Fruit fly (Drosophila melanogaster): ENCODE results near the gene Fnta.

Gene Fnta

DNA sequence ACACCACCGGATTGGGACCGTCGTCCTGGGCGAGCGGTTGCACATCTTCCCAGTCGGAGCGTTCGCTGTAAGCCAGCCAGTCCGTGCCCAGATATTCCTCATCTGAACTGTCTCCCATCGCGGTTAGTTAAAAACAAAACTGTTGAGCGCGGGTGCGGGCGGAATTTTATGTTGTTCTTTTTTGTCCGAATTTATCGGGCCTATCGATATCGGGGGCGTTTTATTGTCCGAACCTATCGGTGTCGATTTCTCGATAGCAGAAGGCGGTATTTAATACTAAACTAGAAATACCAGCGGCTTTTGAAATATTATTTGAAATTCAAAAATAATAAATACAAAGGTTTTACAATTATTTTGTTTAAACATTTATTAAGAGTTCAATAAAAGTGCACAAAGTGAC lies at the start of gene Fnta:
Fnta (minus strand) TSS at position 204 of the 400 bp plus-strand sequence.
- TF ChIP-seq CG17801 (GFP tag; optimal IDR thresholded peaks at IDR 0.05; ENCODE audit: partially characterized antibody), result peak; percentile 28

DNA sequence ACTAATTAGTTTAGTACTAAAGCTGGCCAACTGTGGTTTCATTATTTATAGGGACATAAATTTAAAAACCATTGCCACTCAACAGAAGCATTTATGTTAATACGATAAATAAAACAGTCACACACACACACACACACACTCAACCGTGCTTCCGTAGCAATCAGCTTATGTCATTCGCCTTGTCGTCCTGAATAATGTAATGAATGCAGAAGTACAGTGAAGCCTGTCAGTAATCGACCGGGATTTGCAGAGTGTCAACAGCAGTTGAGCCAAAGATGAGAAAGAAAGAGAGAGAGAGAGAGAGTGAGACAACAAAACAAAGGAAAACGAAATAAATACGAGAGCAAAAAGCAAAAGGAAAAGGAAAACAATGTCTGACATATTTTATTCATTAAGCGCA lies 37.9 kb upstream of the Fnta start:
- no peak for TF ChIP-seq CG17801 (GFP tag; optimal IDR thresholded peaks at IDR 0.05; ENCODE audit: partially characterized antibody)

DNA sequence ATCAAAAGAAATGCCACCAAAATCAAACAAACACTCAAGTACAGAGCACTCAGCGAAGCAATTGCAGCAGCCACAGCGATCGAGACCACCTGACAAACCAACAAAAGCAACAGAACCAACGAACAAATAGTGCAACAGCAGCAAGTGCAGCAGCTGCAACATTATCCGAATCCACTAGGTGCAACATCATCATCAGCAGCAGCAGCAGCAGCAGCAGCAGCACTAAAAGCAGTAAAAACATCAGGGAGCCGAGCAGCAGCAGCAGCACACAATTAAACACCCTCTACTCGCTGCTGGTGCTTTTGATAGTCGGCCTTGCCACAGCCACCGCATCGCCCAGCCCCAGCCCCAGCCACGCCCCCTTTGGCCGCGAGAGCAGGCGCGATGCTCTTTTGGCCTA lies 34.9 kb upstream of the Fnta start:
- no peak for TF ChIP-seq CG17801 (GFP tag; optimal IDR thresholded peaks at IDR 0.05; ENCODE audit: partially characterized antibody)

DNA sequence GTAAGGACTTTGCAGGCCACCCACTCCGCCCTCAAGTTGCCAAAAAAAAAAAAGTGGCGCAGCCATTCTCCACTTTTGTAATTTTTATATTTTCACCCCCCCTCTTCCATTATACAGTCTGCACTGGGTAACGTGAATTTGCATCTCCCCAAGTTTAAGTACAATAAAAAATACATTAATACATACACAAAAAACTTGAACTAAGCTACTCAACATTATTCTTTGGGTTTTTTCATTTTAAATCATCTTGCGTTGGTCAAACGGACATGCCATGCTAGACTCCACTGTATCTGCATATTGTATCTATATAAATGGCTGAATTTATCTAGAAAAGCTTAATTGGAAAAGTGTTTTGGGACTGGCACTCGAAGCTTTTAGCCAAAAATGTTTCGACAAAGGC lies 31.0 kb upstream of the Fnta start:
- no peak for TF ChIP-seq CG17801 (GFP tag; optimal IDR thresholded peaks at IDR 0.05; ENCODE audit: partially characterized antibody)

DNA sequence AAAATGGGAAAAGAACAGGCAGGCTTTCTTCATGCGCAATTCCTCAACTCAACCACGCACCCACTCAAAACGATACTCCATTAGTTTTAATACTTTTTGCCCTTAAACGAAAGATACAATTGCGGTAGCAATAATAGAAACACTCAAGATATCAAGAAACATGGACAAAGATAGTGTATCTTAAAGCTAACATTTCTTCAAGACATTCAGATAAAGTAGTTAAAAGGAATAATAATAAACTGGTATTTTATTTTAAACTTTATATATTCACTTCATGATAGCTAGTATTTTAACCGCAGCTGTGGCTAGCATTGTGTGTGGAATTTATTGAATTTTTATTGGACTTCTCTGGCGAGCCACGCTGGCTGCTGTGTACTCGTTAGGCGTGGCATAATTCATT lies 25.6 kb upstream of the Fnta start:
- TF ChIP-seq CG17801 (GFP tag; optimal IDR thresholded peaks at IDR 0.05; ENCODE audit: partially characterized antibody), result no peak

DNA sequence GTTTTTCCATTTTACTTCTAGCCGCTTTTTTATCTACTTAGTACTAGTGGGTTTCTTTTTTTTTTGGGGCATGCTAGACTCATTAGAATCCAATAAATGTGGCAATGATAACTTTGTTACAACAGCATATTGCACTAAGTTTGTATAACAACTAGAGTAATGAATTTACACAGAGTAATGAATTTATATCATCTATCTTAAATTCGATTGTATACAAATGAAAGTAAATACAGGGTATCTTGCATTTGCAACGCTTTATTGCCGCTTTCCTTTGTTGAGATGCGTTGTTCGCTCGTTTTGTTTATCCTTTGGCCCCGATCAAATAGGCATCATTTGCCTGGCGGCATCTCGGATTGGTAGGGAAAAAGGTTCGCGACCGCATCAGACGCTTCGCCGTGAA lies 24.3 kb upstream of the Fnta start:
- TF ChIP-seq CG17801 (GFP tag; optimal IDR thresholded peaks at IDR 0.05; ENCODE audit: partially characterized antibody), result no peak

DNA sequence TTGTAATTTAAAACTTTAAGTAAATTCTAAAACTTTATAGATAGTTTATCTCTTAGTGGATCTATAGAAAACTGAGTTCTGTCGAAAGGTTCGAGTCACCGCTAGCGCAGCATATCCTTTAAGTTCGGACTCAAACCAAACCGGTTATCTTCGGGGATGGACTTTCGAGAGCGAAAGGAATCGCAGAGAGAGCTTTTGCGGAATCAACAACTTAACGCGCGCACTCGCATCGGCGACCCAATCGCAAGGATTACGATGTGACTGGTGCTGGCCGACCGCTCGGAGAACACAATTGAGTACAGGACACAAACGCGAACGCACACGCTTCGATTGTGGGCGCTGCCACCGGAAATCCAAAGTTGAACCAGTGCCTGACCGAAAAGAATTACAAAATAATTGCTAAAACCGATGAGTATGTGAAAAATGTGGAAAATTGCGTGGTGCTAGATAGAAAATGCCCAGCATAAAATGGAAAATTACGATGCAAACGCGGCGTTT lies 22.2 kb upstream of the Fnta start, which contains the start of gene smog:
smog (plus strand) TSS at position 260 of the 498 bp plus-strand sequence.
- TF ChIP-seq CG17801 (GFP tag; optimal IDR thresholded peaks at IDR 0.05; ENCODE audit: partially characterized antibody), result no peak

DNA sequence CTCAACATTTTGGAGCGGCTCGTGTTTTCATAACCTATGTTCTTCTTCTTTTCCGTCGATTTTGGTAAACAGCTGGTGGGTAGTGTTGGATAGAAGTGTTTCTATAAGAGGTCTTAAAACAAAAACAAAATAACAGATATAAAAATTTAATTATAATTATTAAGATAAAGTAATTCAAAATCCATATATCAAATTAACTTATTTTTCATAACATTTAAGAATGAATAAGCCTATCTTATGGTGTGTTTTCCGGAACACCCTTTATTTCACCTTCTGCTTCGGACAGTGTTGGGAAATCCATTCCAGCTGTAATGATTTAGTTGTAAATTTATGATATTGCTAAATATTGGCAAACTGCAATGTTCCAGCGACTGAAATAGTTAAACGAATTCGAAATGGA lies 19.9 kb upstream of the Fnta start, which contains the start of the genes mRpS2 and Mon1:
mRpS2 (minus strand) TSS at position 64 of the 400 bp plus-strand sequence.
Mon1 (plus strand) TSS at position 286 of the 400 bp plus-strand sequence.
- peak; percentile 93 for TF ChIP-seq CG17801 (GFP tag; optimal IDR thresholded peaks at IDR 0.05; ENCODE audit: partially characterized antibody)

DNA sequence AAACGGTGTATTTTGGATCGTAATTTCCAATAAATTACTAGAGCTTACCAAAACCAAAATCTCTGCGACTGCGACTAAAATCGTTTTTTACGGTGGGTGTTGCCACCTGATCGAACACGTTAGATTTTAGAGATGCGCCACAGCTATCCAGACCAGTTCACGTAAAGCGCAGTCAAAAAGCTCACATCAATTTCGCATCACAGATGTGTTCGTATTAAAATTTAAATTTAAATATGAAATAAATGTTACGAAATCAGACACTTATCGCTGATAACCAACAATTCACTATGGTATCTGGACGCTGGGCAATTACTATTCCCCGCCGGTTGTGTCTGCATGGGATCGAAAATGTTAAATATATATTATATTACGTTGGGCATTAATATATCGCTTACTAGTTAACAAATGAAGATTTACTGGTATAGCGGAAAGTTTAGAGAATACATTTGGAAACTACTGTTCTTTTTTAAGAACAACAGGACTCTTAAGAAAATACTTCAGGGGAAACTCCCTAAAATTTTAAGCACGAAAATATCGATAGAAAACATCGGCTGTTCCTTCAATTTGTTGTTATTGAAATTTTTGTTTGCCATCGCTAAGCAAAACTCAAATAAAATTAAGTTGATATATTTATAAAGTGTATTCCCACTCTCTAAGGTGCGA lies 16.8 kb upstream of the Fnta start, which contains the start of the genes mxt and CG11927:
mxt (minus strand) TSS at position 105 of the 663 bp plus-strand sequence.
CG11927 (plus strand) TSS at position 576 of the 663 bp plus-strand sequence.
- TF ChIP-seq CG17801 (GFP tag; optimal IDR thresholded peaks at IDR 0.05; ENCODE audit: partially characterized antibody), result no peak

DNA sequence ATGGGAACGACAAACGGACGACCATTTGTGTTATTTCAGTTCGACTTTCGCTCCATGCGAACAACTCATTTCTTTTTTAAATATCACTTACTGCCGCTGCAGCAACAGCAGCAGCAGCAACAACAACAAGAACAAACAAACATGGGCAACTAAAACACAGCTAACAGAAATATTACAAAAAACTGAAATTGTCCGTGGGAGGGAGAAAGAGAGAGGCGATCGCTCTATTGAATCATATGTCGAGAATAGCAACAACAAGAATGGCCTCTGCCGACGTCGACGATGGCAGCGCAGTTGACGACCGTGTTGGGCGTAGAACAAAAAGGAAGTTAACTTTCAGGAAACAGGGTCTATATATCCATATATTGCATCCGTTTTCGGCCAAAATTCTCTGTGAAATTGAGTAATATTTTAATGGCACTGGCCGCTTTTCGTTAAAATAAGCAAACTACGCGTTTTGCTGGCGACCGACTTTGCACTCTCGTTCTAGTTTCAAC lies 16.2 kb upstream of the Fnta start:
- no peak for TF ChIP-seq CG17801 (GFP tag; optimal IDR thresholded peaks at IDR 0.05; ENCODE audit: partially characterized antibody)

DNA sequence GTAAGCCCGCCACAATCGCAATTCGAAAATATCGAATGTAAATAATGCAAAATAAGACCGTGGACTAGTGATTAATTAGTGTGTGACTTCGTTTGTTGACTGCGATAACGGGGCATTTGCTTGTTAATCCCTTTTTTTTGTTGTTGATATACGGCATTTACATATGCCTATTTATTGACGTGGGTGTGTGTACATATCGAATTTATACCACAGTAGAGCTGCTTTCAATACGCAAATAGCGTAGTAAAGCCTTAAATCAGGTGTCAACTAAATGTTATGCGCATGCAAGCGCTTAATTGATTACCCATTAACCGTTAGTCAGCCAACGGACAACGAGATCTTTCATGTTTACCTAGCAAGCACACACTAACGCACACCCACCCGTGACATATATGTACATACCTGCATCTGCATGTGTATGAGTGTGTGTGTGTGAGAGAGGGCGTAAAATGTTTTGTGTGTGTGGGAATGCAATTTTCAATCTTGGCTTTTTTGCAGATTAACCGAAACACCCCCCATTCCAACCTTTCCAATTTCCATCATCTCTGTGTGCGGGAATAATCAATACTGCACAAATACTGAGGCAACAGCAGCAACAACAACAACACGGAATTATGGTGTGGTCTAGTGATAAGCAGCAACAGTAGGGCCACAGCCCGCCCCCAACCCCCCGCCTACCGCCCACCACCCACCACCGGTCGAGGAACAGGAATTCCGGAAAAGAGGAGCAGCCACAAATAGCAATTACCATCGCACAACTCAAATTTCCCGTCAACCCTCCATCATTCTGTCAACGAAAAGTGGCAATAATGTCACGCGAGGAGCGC lies 8.2 kb upstream of the Fnta start:
- TF ChIP-seq CG17801 (GFP tag; optimal IDR thresholded peaks at IDR 0.05; ENCODE audit: partially characterized antibody), result no peak

DNA sequence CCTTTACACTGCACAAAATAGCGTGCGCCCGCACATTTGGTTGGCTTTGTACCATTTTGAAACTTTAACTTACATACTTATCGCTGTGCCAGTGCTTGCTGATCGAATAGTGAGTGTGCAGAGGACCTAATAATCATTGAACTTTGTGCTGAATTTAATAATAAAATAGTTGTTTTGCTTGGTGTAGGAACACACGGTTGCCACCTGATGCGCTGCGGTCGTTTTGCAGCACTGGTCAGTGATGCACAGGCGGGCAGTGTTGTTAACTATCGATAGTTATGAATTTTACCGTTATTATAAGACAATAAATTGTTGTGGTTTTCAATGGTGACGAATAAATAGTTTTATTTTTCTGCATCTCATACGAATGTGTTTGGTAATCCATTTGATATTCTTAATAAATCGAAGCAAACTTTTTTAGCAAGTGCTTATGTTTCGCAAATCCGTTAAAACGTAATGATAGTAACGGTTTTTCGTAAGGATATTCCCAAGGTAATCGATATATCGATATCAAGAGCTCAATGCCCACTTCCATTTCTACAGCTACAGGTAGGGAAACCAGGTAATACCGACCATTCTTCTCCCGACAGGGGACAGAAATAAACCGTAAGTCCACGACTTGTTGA lies 7.4 kb upstream of the Fnta start, which contains the start of the genes tank and CG12194:
tank (minus strand) TSS at position 228 of the 626 bp plus-strand sequence.
CG12194 (plus strand) TSS at position 576 of the 626 bp plus-strand sequence.
- peak; percentile 93 for TF ChIP-seq CG17801 (GFP tag; optimal IDR thresholded peaks at IDR 0.05; ENCODE audit: partially characterized antibody)

DNA sequence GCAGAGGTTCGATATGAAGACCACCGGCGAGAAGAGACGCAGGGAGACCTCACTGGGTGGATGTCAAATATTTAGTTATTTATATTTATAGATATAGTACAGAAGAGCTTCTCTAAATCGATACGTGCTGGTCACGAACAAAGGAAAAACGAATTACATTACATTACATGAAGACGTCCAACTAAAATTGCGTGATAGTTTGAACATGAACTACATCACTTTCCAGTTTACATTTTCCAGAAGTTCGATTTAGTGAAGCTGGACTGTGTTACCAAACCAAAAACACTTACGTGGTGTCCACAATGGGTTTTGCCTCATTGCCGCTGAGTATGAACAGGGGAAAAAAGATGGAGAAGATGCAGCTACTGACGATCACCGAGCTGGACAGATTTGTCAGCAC lies 5.7 kb upstream of the Fnta start:
- TF ChIP-seq CG17801 (GFP tag; optimal IDR thresholded peaks at IDR 0.05; ENCODE audit: partially characterized antibody), result no peak

DNA sequence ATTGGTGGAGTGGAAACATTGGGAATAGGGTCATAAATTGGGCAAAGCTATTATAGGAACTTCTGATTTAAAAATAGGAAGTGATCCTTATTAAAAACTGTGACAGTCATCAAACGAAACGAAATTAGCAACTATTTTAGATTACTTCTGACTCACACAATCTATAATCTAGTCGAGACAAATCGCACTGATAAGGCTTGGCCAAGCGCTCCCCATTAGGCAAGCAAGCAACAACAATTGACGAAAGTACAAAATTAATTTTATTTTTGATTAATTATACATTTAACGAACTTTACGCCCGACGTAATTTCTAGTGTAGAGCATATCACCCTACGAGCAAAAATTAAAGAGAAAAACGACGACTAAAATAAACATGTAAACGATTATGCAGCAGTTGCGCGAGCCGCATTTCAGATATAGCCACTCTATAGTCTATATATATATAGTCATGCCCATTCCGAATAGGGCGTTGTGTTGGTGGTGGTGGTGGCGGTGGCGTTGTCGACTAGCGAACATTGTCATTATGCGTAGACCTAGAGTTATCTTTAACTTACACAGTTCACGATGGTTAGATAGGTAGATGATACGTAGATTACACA lies 4.7 kb upstream of the Fnta start, which contains the start of gene Ir25a:
Ir25a (minus strand) TSS at position 210 of the 599 bp plus-strand sequence.
- TF ChIP-seq CG17801 (GFP tag; optimal IDR thresholded peaks at IDR 0.05; ENCODE audit: partially characterized antibody), result no peak
